Worm (Caenorhabditis elegans): ENCODE data around the gene twk-12.

ce11 chrV:10714630-10715029, 47.2 kb downstream of the twk-12 start:
- TF ChIP-seq lin-32 (GFP tag; optimal IDR thresholded peaks at IDR 0.05) (no peak), blmp-1 (tag; optimal IDR thresholded peaks at IDR 0.05) (no peak), nhr-76 (tag; optimal IDR thresholded peaks at IDR 0.05) (no peak), ces-1 (GFP tag; optimal IDR thresholded peaks at IDR 0.05) (no peak), lsy-2 (tag; optimal IDR thresholded peaks at IDR 0.05) (no peak), nhr-12 (tag; optimal IDR thresholded peaks at IDR 0.05) (no peak), mep-1 (tag; optimal IDR thresholded peaks at IDR 0.05) (no peak)
